Fruit fly (Drosophila melanogaster) whole organism, prepupa: ENCODE data around the gene hiw.

Experiments
- Blimp-1 ChIP-seq: fragments of 200-800 bp; sonication (Bioruptor generic); optimal IDR thresholded peaks from 3 replicates; lab custom pipeline; 2017; ENCODE audit warnings: missing biosample characterization, missing genetic modification characterization, mild to moderate bottlenecking, moderate library complexity, missing genetic modification reagents
- CG10631 ChIP-seq: fragments of 200-800 bp; sonication (Bioruptor generic); optimal IDR thresholded peaks from 2 replicates; lab custom pipeline; 2016; ENCODE audit warnings: missing biosample characterization, missing genetic modification characterization
- CG10669 ChIP-seq: fragments of 200-800 bp; sonication (Bioruptor generic); optimal IDR thresholded peaks from 3 replicates; lab custom pipeline; 2018; ENCODE audit warnings: missing biosample characterization, mild to moderate bottlenecking, missing genetic modification characterization, moderate library complexity
- CG11294 ChIP-seq: fragments of 200-800 bp; sonication (Bioruptor generic); IDR thresholded peaks from 2 replicates; pipeline ENCODE4 v1.3.6; 2022; ENCODE audit warnings: missing biosample characterization, missing genetic modification characterization
- CG11762 ChIP-seq: fragments of 200-800 bp; sonication (Bioruptor generic); optimal IDR thresholded peaks from 3 replicates; lab custom pipeline; 2016; ENCODE audit warnings: missing biosample characterization, missing genetic modification characterization; ENCODE audit not compliant: insufficient read depth
- CG11902 ChIP-seq: fragments of 200-800 bp; sonication (Bioruptor generic); optimal IDR thresholded peaks from 3 replicates; lab custom pipeline; 2016; ENCODE audit warnings: missing biosample characterization, missing genetic modification characterization
- CG15336 ChIP-seq: fragments of 200-800 bp; sonication (Bioruptor generic); IDR thresholded peaks from 2 replicates; pipeline ENCODE4 v1.3.6; 2022; ENCODE audit warnings: missing biosample characterization, missing genetic modification characterization
- CG1621 ChIP-seq: fragments of 200-800 bp; sonication (Bioruptor generic); optimal IDR thresholded peaks from 3 replicates; lab custom pipeline; 2018; ENCODE audit warnings: missing biosample characterization, mild to moderate bottlenecking, missing genetic modification characterization
- CG16779 ChIP-seq: fragments of 200-800 bp; sonication (Bioruptor generic); optimal IDR thresholded peaks from 3 replicates; lab custom pipeline; 2017; ENCODE audit warnings: missing biosample characterization, mild to moderate bottlenecking, missing genetic modification characterization
- CG31627 ChIP-seq: fragments of 200-800 bp; sonication (Bioruptor generic); optimal IDR thresholded peaks from 3 replicates; lab custom pipeline; 2016; ENCODE audit warnings: missing biosample characterization, missing genetic modification characterization
- CG4318 ChIP-seq: fragments of 200-800 bp; sonication (Bioruptor generic); optimal IDR thresholded peaks from 3 replicates; lab custom pipeline; 2017; ENCODE audit warnings: missing biosample characterization, mild to moderate bottlenecking, missing genetic modification characterization
- CG6808 ChIP-seq: fragments of 200-800 bp; sonication (Bioruptor generic); optimal IDR thresholded peaks from 3 replicates; lab custom pipeline; 2017; ENCODE audit warnings: missing biosample characterization, missing genetic modification characterization, mild to moderate bottlenecking, moderate library complexity, missing genetic modification reagents
- CG6854 ChIP-seq: fragments of 200-800 bp; sonication (Bioruptor generic); optimal IDR thresholded peaks from 2 replicates; lab custom pipeline; 2017; ENCODE audit warnings: missing biosample characterization, mild to moderate bottlenecking, missing genetic modification characterization
- CG8119 ChIP-seq: fragments of 200-800 bp; sonication (Bioruptor generic); IDR thresholded peaks from 3 replicates; pipeline ENCODE4 v1.3.6; 2022; ENCODE audit warnings: missing biosample characterization, missing genetic modification characterization
- CG8319 ChIP-seq: fragments of 200-800 bp; sonication (Bioruptor generic); optimal IDR thresholded peaks from 3 replicates; lab custom pipeline; 2016; ENCODE audit warnings: missing biosample characterization, missing genetic modification characterization
- CG9139 ChIP-seq: fragments of 200-800 bp; sonication (Bioruptor generic); optimal IDR thresholded peaks from 3 replicates; lab custom pipeline; 2017; ENCODE audit warnings: missing biosample characterization, mild to moderate bottlenecking, missing genetic modification characterization
- Eip75B ChIP-seq: fragments of 200-800 bp; sonication (Bioruptor generic); optimal IDR thresholded peaks from 3 replicates; lab custom pipeline; 2016; ENCODE audit warnings: missing biosample characterization, missing genetic modification characterization
- Eip78C ChIP-seq: fragments of 200-800 bp; sonication (Bioruptor generic); peaks from one replicate; lab custom pipeline; 2016; ENCODE audit warnings: missing biosample characterization, missing genetic modification characterization
- Eip93F ChIP-seq: fragments of 200-800 bp; sonication (Bioruptor generic); optimal IDR thresholded peaks from 2 replicates; lab custom pipeline; 2016; ENCODE audit warnings: missing biosample characterization, mild to moderate bottlenecking, missing genetic modification characterization
- Ets21C ChIP-seq: fragments of 200-800 bp; sonication (Bioruptor generic); optimal IDR thresholded peaks from 3 replicates; lab custom pipeline; 2016; ENCODE audit warnings: missing biosample characterization, missing genetic modification characterization
- Ets96B ChIP-seq: fragments of 200-800 bp; optimal IDR thresholded peaks from 2 replicates; lab custom pipeline; 2019; ENCODE audit warnings: missing biosample characterization, mild to moderate bottlenecking, missing genetic modification characterization, moderate library complexity
- Gug ChIP-seq: fragments of 200-800 bp; sonication (Bioruptor generic); IDR thresholded peaks from 2 replicates; pipeline ENCODE4 v1.3.6; 2022; ENCODE audit warnings: missing biosample characterization, missing genetic modification characterization
- Hr38 ChIP-seq: sonication (Bioruptor generic); optimal IDR thresholded peaks from 2 replicates; lab custom pipeline; 2016; ENCODE audit warnings: missing biosample characterization, missing genetic modification characterization
- Hr39 ChIP-seq: fragments of 200-800 bp; sonication (Bioruptor generic); optimal IDR thresholded peaks from 2 replicates; lab custom pipeline; 2016; ENCODE audit warnings: missing biosample characterization, missing genetic modification characterization
- Hr4 ChIP-seq: fragments of 200-800 bp; sonication (Bioruptor generic); optimal IDR thresholded peaks from 3 replicates; lab custom pipeline; 2016; ENCODE audit warnings: missing biosample characterization, missing genetic modification characterization
- Lpt ChIP-seq: fragments of 200-800 bp; sonication (Bioruptor generic); optimal IDR thresholded peaks from 3 replicates; lab custom pipeline; 2016; ENCODE audit warnings: missing biosample characterization, missing genetic modification characterization
- Met ChIP-seq: fragments of 200-800 bp; sonication (Bioruptor generic); optimal IDR thresholded peaks from 3 replicates; lab custom pipeline; 2016; ENCODE audit warnings: missing biosample characterization, missing genetic modification characterization
- OdsH ChIP-seq: fragments of 200-800 bp; sonication (Bioruptor generic); optimal IDR thresholded peaks from 3 replicates; lab custom pipeline; 2016; ENCODE audit warnings: missing biosample characterization, missing genetic modification characterization
- Sox102F ChIP-seq: fragments of 200-800 bp; sonication (Bioruptor generic); optimal IDR thresholded peaks from 2 replicates; lab custom pipeline; 2016; ENCODE audit warnings: missing biosample characterization, mild to moderate bottlenecking, missing genetic modification characterization
- Sox14 ChIP-seq: fragments of 200-800 bp; sonication (Bioruptor generic); optimal IDR thresholded peaks from 3 replicates; lab custom pipeline; 2016; ENCODE audit warnings: missing biosample characterization, missing genetic modification characterization
- Sox15 ChIP-seq: fragments of 200-800 bp; sonication (Bioruptor generic); optimal IDR thresholded peaks from 3 replicates; lab custom pipeline; 2016; ENCODE audit warnings: missing biosample characterization, missing genetic modification characterization
- cyc ChIP-seq: fragments of 200-800 bp; sonication (Bioruptor generic); optimal IDR thresholded peaks from 3 replicates; lab custom pipeline; 2016; ENCODE audit warnings: missing biosample characterization, missing genetic modification characterization
- dac ChIP-seq: fragments of 200-800 bp; sonication (Bioruptor generic); optimal IDR thresholded peaks from 2 replicates; lab custom pipeline; 2017; ENCODE audit warnings: missing biosample characterization, mild to moderate bottlenecking, missing genetic modification characterization
- dsx ChIP-seq: fragments of 200-800 bp; optimal IDR thresholded peaks from 3 replicates; lab custom pipeline; 2019; ENCODE audit warnings: missing biosample characterization, mild to moderate bottlenecking, missing genetic modification characterization, moderate library complexity; ENCODE audit not compliant: poor library complexity, severe bottlenecking
- eg ChIP-seq: fragments of 200-800 bp; sonication (Bioruptor generic); IDR thresholded peaks from 3 replicates; pipeline ENCODE4 v1.3.6; 2022; ENCODE audit warnings: missing biosample characterization, missing genetic modification characterization
- esn ChIP-seq: fragments of 200-800 bp; sonication (Bioruptor generic); optimal IDR thresholded peaks from 2 replicates; lab custom pipeline; 2016; ENCODE audit warnings: missing biosample characterization, mild to moderate bottlenecking, missing genetic modification characterization, moderate library complexity
- fd59A ChIP-seq: fragments of 200-800 bp; sonication (Bioruptor generic); optimal IDR thresholded peaks from 2 replicates; lab custom pipeline; 2017; ENCODE audit warnings: missing biosample characterization, mild to moderate bottlenecking, missing genetic modification characterization, missing genetic modification reagents
- fd85E ChIP-seq: fragments of 200-800 bp; sonication (Bioruptor generic); optimal IDR thresholded peaks from 3 replicates; lab custom pipeline; 2016; ENCODE audit warnings: missing biosample characterization, missing genetic modification characterization
- lz ChIP-seq: fragments of 200-800 bp; sonication (Bioruptor generic); optimal IDR thresholded peaks from 3 replicates; lab custom pipeline; 2016; ENCODE audit warnings: missing biosample characterization, missing genetic modification characterization
- net ChIP-seq: fragments of 200-800 bp; sonication (Bioruptor generic); optimal IDR thresholded peaks from 3 replicates; lab custom pipeline; 2016; ENCODE audit warnings: missing biosample characterization, missing genetic modification characterization
- pdm3 ChIP-seq: fragments of 200-800 bp; sonication (Bioruptor generic); optimal IDR thresholded peaks from 3 replicates; lab custom pipeline; 2016; ENCODE audit warnings: missing biosample characterization, missing genetic modification characterization
- ss ChIP-seq, 2 experiments: fragments of 200-800 bp; sonication (Bioruptor generic); optimal IDR thresholded peaks; 2 replicates in 1 of 2; 3 replicates in 1 of 2; lab custom pipeline; 2017 to 2018; ENCODE audit warnings: mild to moderate bottlenecking in 2 of 2, missing biosample characterization in 2 of 2, missing genetic modification characterization in 2 of 2, moderate library complexity in 1 of 2
- svp ChIP-seq: fragments of 200-800 bp; sonication (Bioruptor generic); peaks from one replicate; lab custom pipeline; 2016; ENCODE audit warnings: missing biosample characterization, missing genetic modification characterization
- topi ChIP-seq: fragments of 200-800 bp; sonication (Bioruptor generic); optimal IDR thresholded peaks from 3 replicates; lab custom pipeline; 2016; ENCODE audit warnings: missing biosample characterization, missing genetic modification characterization
- vri ChIP-seq: fragments of 200-800 bp; sonication (Bioruptor generic); optimal IDR thresholded peaks from 3 replicates; lab custom pipeline; 2016; ENCODE audit warnings: missing biosample characterization, mild to moderate bottlenecking, missing genetic modification characterization

hiw gene

DNA sequence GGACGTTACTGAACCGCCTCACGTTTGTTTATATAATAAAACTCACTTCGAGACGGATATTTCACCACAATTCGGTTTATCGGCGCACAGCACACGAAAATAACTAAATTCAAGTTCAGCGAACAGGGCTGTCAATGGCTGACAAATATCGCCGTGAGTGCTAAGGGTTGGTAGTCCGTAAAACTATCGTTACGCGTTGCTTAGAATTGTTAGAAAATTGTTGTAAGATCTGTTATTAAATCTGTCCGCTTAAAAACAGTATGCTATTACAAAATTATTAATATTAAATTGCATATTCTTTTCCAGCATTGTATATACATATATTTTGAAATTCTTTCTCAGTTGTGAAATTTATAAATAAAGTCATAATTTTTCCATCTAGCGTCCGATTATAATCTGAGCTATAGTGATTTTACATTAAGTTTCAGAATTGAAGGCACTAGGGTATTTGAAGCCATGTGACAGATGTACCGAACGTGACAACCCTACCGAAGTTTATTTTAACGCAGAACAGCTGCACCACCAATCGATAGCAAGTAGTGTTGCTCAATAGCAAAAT is 21.4 kb upstream of the hiw start, which contains the start of gene Cox17 (continued):
- TF ChIP-seq Ets96B (tag; lab: Kevin White, UChicago) (peak; percentile 68), CG11902 (GFP tag; lab: Kevin White, UChicago) (peak; percentile 69), OdsH (peak; percentile 84), CG6808 (GFP tag; lab: Kevin White, UChicago) (peak; percentile 80), Hr39 (GFP tag; lab: Kevin White, UChicago) (peak; percentile 76), Hr4 (GFP tag; lab: Kevin White, UChicago) (peak; percentile 83), CG8319 (GFP tag; lab: Kevin White, UChicago) (peak; percentile 53), net (GFP tag; lab: Kevin White, UChicago) (peak; percentile 75), CG10669 (GFP tag; lab: Kevin White, UChicago) (peak; percentile 67), fd85E (GFP tag; lab: Kevin White, UChicago) (peak; percentile 47), CG6854 (GFP tag; lab: Kevin White, UChicago) (no peak), Blimp-1 (GFP tag; lab: Kevin White, UChicago) (peak; percentile 58), Eip93F (GFP tag; lab: Kevin White, UChicago) (peak; percentile 58), cyc (GFP tag; lab: Kevin White, UChicago) (peak; percentile 83), CG11294 (GFP tag; lab: Robert Waterston, UW) (peak; percentile 60; the same call in 1 of the 2 replicates), Hr38 (GFP tag; lab: Kevin White, UChicago) (no peak), CG9139 (no peak), CG10631 (GFP tag; lab: Kevin White, UChicago) (peak; percentile 85), svp (GFP tag; lab: Kevin White, UChicago) (peak; percentile 93), Met (peak; percentile 84), dac (GFP tag; lab: Kevin White, UChicago) (peak; percentile 44), CG15336 (peak; percentile 56), Lpt (GFP tag; lab: Kevin White, UChicago) (peak; percentile 68), Gug (GFP tag; lab: Robert Waterston, UW) (peak; percentile 10; the same call in 1 of the 2 replicates)

DNA sequence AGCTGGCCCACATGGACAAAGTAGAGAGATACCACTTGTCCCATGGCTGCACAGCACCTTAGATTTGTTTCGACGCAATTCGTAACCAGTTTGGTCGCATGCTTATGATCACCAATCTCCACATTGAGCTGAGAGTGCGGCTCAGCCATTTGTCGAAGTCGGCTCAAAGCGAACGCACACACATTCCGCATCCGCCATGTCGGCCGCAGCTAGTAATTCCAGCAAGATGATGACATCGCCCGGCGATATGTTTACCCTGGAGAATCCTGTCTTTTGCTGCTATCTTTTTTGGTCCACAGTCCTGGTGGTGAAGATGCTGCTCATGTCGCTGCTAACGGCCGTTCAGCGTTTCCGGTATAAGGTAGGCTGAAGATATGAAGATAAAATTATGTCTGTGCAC is 19.5 kb upstream of the hiw start, which contains the start of gene CG33178:
Gene CG33178, plus strand, starts transcription at position 147 of the 400 bp plus-strand sequence.
- TF ChIP-seq CG8119 (GFP tag; lab: Robert Waterston, UW) (no peak), Sox14 (GFP tag; lab: Kevin White, UChicago) (no peak), CG6808 (GFP tag; lab: Kevin White, UChicago) (no peak), Sox15 (GFP tag; lab: Kevin White, UChicago) (no peak), Hr39 (GFP tag; lab: Kevin White, UChicago) (no peak), eg (peak; percentile 16; the same call in 1 of the 3 replicates), Eip75B (no peak)

DNA sequence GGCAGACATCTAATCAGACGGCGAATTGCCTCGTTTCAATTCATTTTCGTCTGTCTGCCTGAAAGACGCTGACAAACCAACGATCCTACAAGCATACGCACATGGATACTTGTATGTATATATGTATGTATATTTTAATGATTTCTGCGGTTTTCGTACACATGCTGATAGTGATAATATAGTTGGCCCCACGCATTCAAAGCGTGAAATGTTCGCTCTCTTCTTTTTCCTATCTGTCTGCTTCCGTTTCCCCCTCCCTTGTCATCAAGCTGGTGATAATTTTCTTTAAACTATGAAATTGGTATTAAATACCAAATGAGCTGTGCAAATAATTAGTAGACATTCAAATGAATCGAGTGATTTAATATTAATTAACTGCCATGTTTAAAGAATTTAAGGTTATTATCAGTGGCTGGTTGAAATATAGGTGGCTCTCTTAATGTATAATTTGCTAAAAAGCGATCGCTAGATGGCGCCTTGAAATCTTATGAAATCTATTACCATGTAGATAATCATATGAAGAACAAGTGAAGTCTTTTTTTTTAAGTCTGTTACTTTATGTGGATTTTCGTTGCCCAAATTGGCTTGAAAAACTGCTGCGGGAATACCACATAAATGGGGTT is 17.7 kb upstream of the hiw start, which contains the start of gene CG33177:
Gene CG33177, plus strand, starts transcription at position 588 of the 623 bp plus-strand sequence.
- TF ChIP-seq ss (GFP tag; optimal IDR thresholded peaks at IDR 0.05; lab: Kevin White, UChicago) (no peak), CG1621 (tag; lab: Kevin White, UChicago) (no peak), fd59A (GFP tag; lab: Kevin White, UChicago) (no peak), CG8119 (GFP tag; lab: Robert Waterston, UW) (no peak), CG4318 (GFP tag; lab: Kevin White, UChicago) (no peak), Hr39 (GFP tag; lab: Kevin White, UChicago) (peak; percentile 42), dsx (no peak), svp (GFP tag; lab: Kevin White, UChicago) (peak; percentile 69), cyc (GFP tag; lab: Kevin White, UChicago) (peak; percentile 36), Eip78C (peak; percentile 45), CG10669 (GFP tag; lab: Kevin White, UChicago) (no peak), CG11294 (GFP tag; lab: Robert Waterston, UW) (no peak), esn (GFP tag; lab: Kevin White, UChicago) (peak; percentile 29), CG6808 (GFP tag; lab: Kevin White, UChicago) (no peak), topi (GFP tag; lab: Kevin White, UChicago) (peak; percentile 12), Hr4 (GFP tag; lab: Kevin White, UChicago) (no peak), Lpt (GFP tag; lab: Kevin White, UChicago) (no peak), pdm3 (GFP tag; lab: Kevin White, UChicago) (peak; percentile 18), CG16779 (tag; lab: Kevin White, UChicago) (no peak), lz (GFP tag; lab: Kevin White, UChicago) (peak; percentile 17), CG15336 (no peak), CG31627 (GFP tag; lab: Kevin White, UChicago) (peak; percentile 52), CG9139 (no peak), OdsH (no peak), CG11762 (GFP tag; lab: Kevin White, UChicago) (no peak), vri (GFP tag; lab: Kevin White, UChicago) (peak; percentile 37), Sox102F (GFP tag; lab: Kevin White, UChicago) (no peak), Ets21C (GFP tag; lab: Kevin White, UChicago) (no peak)
